Worm (Caenorhabditis elegans): ENCODE data around the gene crn-5.

DNA sequence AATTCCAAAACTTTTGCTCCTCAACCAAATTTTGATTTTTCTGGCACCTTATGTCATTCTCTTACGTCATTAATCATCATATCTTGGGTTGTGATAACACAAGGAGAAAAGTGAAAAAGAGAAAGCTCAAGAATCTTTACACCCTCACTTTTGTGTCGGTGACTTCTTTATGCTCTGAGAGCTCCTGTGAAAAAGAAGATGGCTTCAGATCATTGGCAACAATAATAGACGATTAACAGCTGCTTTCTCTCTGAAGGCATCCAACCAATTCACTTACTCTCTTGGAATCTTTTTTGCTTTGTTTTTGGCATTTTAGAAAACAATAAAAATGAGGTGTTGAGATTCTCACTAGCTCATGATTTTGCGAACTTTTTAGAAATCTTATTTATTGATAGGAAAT, 23.1 kb upstream of the crn-5 start:
- no peak for TF ChIP-seq ref-1 (GFP tag; conservative IDR thresholded peaks at IDR 0.05)
- no peak for TF ChIP-seq flt-1 (GFP tag; IDR thresholded peaks at IDR 0.05)
- no peak for TF ChIP-seq T22C8.4 (GFP tag; IDR thresholded peaks at IDR 0.05)
- TF ChIP-seq klf-2 (GFP tag; conservative IDR thresholded peaks at IDR 0.05): no peak
- no peak for TF ChIP-seq tab-1 (GFP tag; IDR thresholded peaks at IDR 0.05)
- TF ChIP-seq cog-1 (tag; optimal IDR thresholded peaks at IDR 0.05): no peak

Data from whole organism, midembryonic.